Worm (Caenorhabditis elegans) whole organism, young adult: ENCODE data around the gene nhr-20.
A peak's percentile ranks its signal among the peaks of the same experiment; 100 is the strongest.

Experiments
- F49E8.2 ChIP-seq: sonication (generic microtip); optimal IDR thresholded peaks from 3 replicates; lab custom pipeline; 2017; ENCODE audit warnings: missing genetic modification characterization, mild to moderate bottlenecking, missing compliant biosample characterization, antibody characterized with exemption, moderate library complexity; ENCODE audit not compliant: insufficient read depth
- Y95B8A.8 ChIP-seq: fragments of 200-800 bp; sonication (Bioruptor generic); IDR thresholded peaks from 2 replicates; pipeline ENCODE4 v1.3.6; 2022; ENCODE audit warnings: missing genetic modification reagents, missing genetic modification characterization, missing compliant biosample characterization
- ama-1 ChIP-seq, 3 experiments: fragments of 150-350 bp in 1 of 3; sonication (generic microtip) in 2 of 3; optimal IDR thresholded peaks; 2 replicates each; lab custom pipeline; 2014 to 2018; ENCODE audit warnings: missing biosample characterization in 2 of 3, missing genetic modification characterization in 2 of 3, missing genetic modification reagents in 2 of 3
- cebp-2 ChIP-seq: fragments of 200-800 bp; sonication (Bioruptor generic); IDR thresholded peaks from 2 replicates; pipeline ENCODE4 v1.3.6; 2022; ENCODE audit warnings: missing genetic modification characterization, missing compliant biosample characterization
- madf-10 ChIP-seq: sonication (generic microtip); optimal IDR thresholded peaks from 2 replicates; lab custom pipeline; 2016; ENCODE audit warnings: mild to moderate bottlenecking, missing genetic modification characterization, missing compliant biosample characterization
- madf-6 ChIP-seq: fragments of 200-800 bp; sonication (Bioruptor generic); IDR thresholded peaks from 2 replicates; pipeline ENCODE4 v1.3.6; 2022; ENCODE audit warnings: missing genetic modification reagents, missing genetic modification characterization, missing compliant biosample characterization
- nfya-1 ChIP-seq: sonication (generic microtip); optimal IDR thresholded peaks from 2 replicates; lab custom pipeline; 2017; ENCODE audit warnings: antibody characterized with exemption, missing compliant biosample characterization, missing genetic modification characterization, borderline replicate concordance; ENCODE audit not compliant: insufficient read depth
- nhr-179 ChIP-seq: sonication (generic microtip); optimal IDR thresholded peaks from 2 replicates; lab custom pipeline; 2016; ENCODE audit warnings: mild to moderate bottlenecking, missing genetic modification characterization, missing compliant biosample characterization
- pha-4 ChIP-seq: fragments of 150-350 bp; sonication (generic microtip); optimal IDR thresholded peaks from 2 replicates; lab custom pipeline; 2014; ENCODE audit warnings: missing biosample characterization, missing genetic modification reagents, missing genetic modification characterization
- unc-130 ChIP-seq: sonication (generic microtip); optimal IDR thresholded peaks from 2 replicates; lab custom pipeline; 2016; ENCODE audit warnings: missing genetic modification reagents, missing genetic modification characterization, missing compliant biosample characterization
- unc-62 ChIP-seq: fragments of 150-350 bp; optimal IDR thresholded peaks from 2 replicates; lab custom pipeline; 2014; ENCODE audit warnings: missing biosample characterization, missing genetic modification reagents, missing genetic modification characterization
- ztf-25 ChIP-seq: fragments of 200-800 bp; sonication (Bioruptor generic); IDR thresholded peaks from 2 replicates; pipeline ENCODE4 v1.3.6; 2022; ENCODE audit warnings: missing genetic modification reagents, missing genetic modification characterization, missing compliant biosample characterization
- ztf-6 ChIP-seq: fragments of 200-800 bp; sonication (Bioruptor generic); IDR thresholded peaks from 2 replicates; pipeline ENCODE4 v1.3.6; 2022; ENCODE audit warnings: missing genetic modification reagents, missing genetic modification characterization, missing compliant biosample characterization

DNA sequence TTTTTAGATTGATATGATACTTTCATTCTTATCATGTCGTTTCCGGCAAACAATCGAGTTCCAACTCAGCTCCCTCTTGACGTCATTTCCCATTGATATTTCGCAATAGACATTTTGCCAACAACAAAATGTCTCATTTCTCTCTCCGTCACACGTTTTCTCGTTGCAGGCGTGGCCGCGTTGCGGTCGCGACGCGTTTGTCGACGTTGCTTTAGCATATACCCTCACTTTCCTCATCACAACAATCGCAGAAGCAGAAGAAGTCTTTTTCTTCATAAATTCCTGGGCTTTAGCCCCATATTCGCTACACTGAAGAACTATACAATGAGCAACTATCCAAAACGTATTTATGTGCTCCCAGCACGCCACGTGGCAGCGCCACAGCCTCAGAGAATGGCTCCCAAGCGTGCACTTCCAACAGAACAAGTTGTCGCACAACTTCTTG, 39.3 kb downstream of the nhr-20 start, which contains the start of gene xbp-1:
- TF ChIP-seq cebp-2 (GFP tag; lab: Robert Waterston, UW) = no peak
- TF ChIP-seq madf-10 (tag; lab: Kevin White, UChicago) = peak; percentile 91
- TF ChIP-seq unc-130 (GFP tag; lab: Kevin White, UChicago) = no peak
- TF ChIP-seq nfya-1 (tag; lab: Kevin White, UChicago) = no peak
- TF ChIP-seq unc-62 (GFP tag; lab: Kevin White, UChicago) = peak; percentile 76
- TF ChIP-seq F49E8.2 (tag; lab: Kevin White, UChicago) = no peak
- TF ChIP-seq ama-1 (optimal IDR thresholded peaks at IDR 0.05; lab: Kevin White, UChicago) = peak; percentile 75
- no peak for TF ChIP-seq ama-1 (GFP tag; optimal IDR thresholded peaks at IDR 0.05; lab: Kevin White, UChicago)
- TF ChIP-seq Y95B8A.8 (GFP tag; lab: Robert Waterston, UW) = 0 out of 2 replicates have a peak, but pooled peaks have one; percentile 38
- TF ChIP-seq nhr-179 = no peak
- TF ChIP-seq ztf-6 (GFP tag; lab: Robert Waterston, UW) = peak; percentile 32; the same call in 1 of the 2 replicates
- peak; percentile 38; the same call in 1 of the 2 replicates for TF ChIP-seq madf-6 (GFP tag; lab: Robert Waterston, UW)
- no peak for TF ChIP-seq ztf-25 (GFP tag; lab: Robert Waterston, UW)
- TF ChIP-seq pha-4 (tag; lab: Kevin White, UChicago) = peak; percentile 94
